Worm (Caenorhabditis elegans) whole organism, mixed stage, embryonic: ENCODE data around the gene ugt-6.

Source experiments
- elt-3 ChIP-seq: fragments of 150-350 bp; optimal IDR thresholded peaks from 2 replicates; lab custom pipeline; 2014; ENCODE audit warnings: missing biosample characterization, missing genetic modification characterization
- ham-2 ChIP-seq: fragments of 200-800 bp; sonication (Bioruptor generic); optimal IDR thresholded peaks from 2 replicates; lab custom pipeline; 2018; ENCODE audit warnings: mild to moderate bottlenecking, missing genetic modification characterization, missing compliant biosample characterization
- lin-32 ChIP-seq: fragments of 200-800 bp; sonication (Bioruptor generic); optimal IDR thresholded peaks from 2 replicates; lab custom pipeline; 2018; ENCODE audit warnings: mild to moderate bottlenecking, missing genetic modification characterization, missing compliant biosample characterization
- lsy-2 ChIP-seq: fragments of 150-350 bp; optimal IDR thresholded peaks from 2 replicates; lab custom pipeline; 2014; ENCODE audit warnings: missing biosample characterization, missing genetic modification characterization
- mab-5 ChIP-seq: fragments of 150-350 bp; optimal IDR thresholded peaks from 2 replicates; lab custom pipeline; 2014; ENCODE audit warnings: missing biosample characterization, missing genetic modification characterization
- mep-1 ChIP-seq: fragments of 150-350 bp; optimal IDR thresholded peaks from 2 replicates; lab custom pipeline; 2017; ENCODE audit warnings: missing biosample characterization, missing genetic modification reagents, missing genetic modification characterization, inconsistent platforms
- nhr-12 ChIP-seq: fragments of 150-350 bp; optimal IDR thresholded peaks from 2 replicates; lab custom pipeline; 2014; ENCODE audit warnings: missing biosample characterization, missing genetic modification characterization
- nhr-76 ChIP-seq: sonication (generic microtip); optimal IDR thresholded peaks from 2 replicates; lab custom pipeline; 2017; ENCODE audit warnings: missing biosample characterization, missing genetic modification characterization
- snpc-4 ChIP-seq: fragments of 150-350 bp; optimal IDR thresholded peaks from 2 replicates; lab custom pipeline; 2014; ENCODE audit warnings: missing biosample characterization, missing genetic modification characterization
- unc-120 ChIP-seq: sonication (generic microtip); optimal IDR thresholded peaks from 2 replicates; lab custom pipeline; 2017; ENCODE audit warnings: missing genetic modification characterization, missing compliant biosample characterization; ENCODE audit not compliant: poor library complexity, severe bottlenecking
- unc-62 ChIP-seq: fragments of 150-350 bp; optimal IDR thresholded peaks from 2 replicates; lab custom pipeline; 2014; ENCODE audit warnings: missing biosample characterization, missing genetic modification reagents, missing genetic modification characterization
- zip-8 ChIP-seq: fragments of 150-350 bp; optimal IDR thresholded peaks from 2 replicates; lab custom pipeline; 2014; ENCODE audit warnings: missing biosample characterization, missing genetic modification characterization

DNA sequence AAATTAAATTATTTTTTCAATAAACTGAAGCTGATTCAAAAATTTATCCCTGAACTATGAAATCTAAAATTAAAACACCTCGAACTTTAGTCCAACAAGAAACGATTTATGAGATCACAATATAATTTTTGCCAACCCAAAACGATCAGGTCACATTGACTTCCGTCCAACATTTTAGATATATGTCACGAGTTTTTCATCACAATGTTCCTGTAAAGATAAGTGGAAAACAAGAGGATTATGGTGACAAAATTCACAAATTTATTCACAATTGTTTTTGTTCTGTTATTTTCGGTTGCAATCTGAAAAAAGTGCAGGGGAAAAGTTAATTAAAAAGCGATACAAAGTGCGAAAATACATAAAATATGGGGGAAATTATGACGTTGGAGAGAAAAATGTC, 18.6 kb upstream of the ugt-6 start:
- TF ChIP-seq zip-8 (tag; lab: Kevin White, UChicago) (no peak), lin-32 (GFP tag; lab: Kevin White, UChicago) (no peak), nhr-12 (tag; lab: Kevin White, UChicago) (no peak), elt-3 (tag; lab: Kevin White, UChicago) (no peak), mab-5 (tag; lab: Kevin White, UChicago) (no peak), lsy-2 (no peak), mep-1 (no peak), snpc-4 (tag; lab: Kevin White, UChicago) (no peak), unc-62 (no peak), ham-2 (GFP tag; lab: Kevin White, UChicago) (no peak), unc-120 (tag; lab: Kevin White, UChicago) (no peak), nhr-76 (tag; lab: Kevin White, UChicago) (no peak)
